Fruit fly (Drosophila melanogaster) whole organism, embryonic: ENCODE data around the gene CG8135.
A peak's percentile ranks its signal among the peaks of the same experiment; 100 is the strongest.

ENCODE experiments used
- Atf3 ChIP-seq: fragments of 200-800 bp; sonication (Bioruptor generic); optimal IDR thresholded peaks from 3 replicates; lab custom pipeline; 2016; ENCODE audit warnings: missing biosample characterization, missing genetic modification characterization
- CG10431 ChIP-seq: fragments of 200-800 bp; sonication (Bioruptor generic); optimal IDR thresholded peaks from 3 replicates; lab custom pipeline; 2018; ENCODE audit warnings: missing biosample characterization, mild to moderate bottlenecking, missing genetic modification characterization
- CG10654 ChIP-seq: fragments of 200-800 bp; sonication (Bioruptor generic); optimal IDR thresholded peaks from 2 replicates; lab custom pipeline; 2016; ENCODE audit warnings: missing biosample characterization, missing genetic modification characterization
- CG11456 ChIP-seq: fragments of 200-800 bp; sonication (Bioruptor generic); IDR thresholded peaks from 3 replicates; pipeline ENCODE4 v1.3.6; 2022; ENCODE audit warnings: missing biosample characterization, missing genetic modification characterization
- CG12071 ChIP-seq: fragments of 200-800 bp; sonication (Bioruptor generic); optimal IDR thresholded peaks from 3 replicates; lab custom pipeline; 2018; ENCODE audit warnings: missing biosample characterization, mild to moderate bottlenecking, missing genetic modification characterization
- CG12744 ChIP-seq: fragments of 200-800 bp; sonication (Bioruptor generic); optimal IDR thresholded peaks from 2 replicates; lab custom pipeline; 2016; ENCODE audit warnings: missing biosample characterization, missing genetic modification characterization
- CG14710 ChIP-seq: fragments of 200-800 bp; sonication (Bioruptor generic); optimal IDR thresholded peaks from 3 replicates; lab custom pipeline; 2019; ENCODE audit warnings: missing biosample characterization, mild to moderate bottlenecking, missing genetic modification characterization, moderate library complexity
- CG14860 ChIP-seq: fragments of 200-800 bp; sonication (Bioruptor generic); IDR thresholded peaks from 3 replicates; pipeline ENCODE4 v1.3.6; 2022; ENCODE audit warnings: missing biosample characterization, missing genetic modification characterization; ENCODE audit not compliant: partially characterized antibody
- CG15514 ChIP-seq: fragments of 200-800 bp; sonication (Bioruptor generic); optimal IDR thresholded peaks from 3 replicates; lab custom pipeline; 2017; ENCODE audit warnings: missing biosample characterization, missing genetic modification characterization, mild to moderate bottlenecking, moderate library complexity, missing genetic modification reagents
- CG18011 ChIP-seq: fragments of 200-800 bp; sonication (Bioruptor generic); optimal IDR thresholded peaks from 2 replicates; lab custom pipeline; 2017; ENCODE audit warnings: missing biosample characterization, missing genetic modification characterization, mild to moderate bottlenecking, moderate library complexity, missing genotype
- CG31388 ChIP-seq: fragments of 200-800 bp; sonication (Bioruptor generic); optimal IDR thresholded peaks from 2 replicates; lab custom pipeline; 2016; ENCODE audit warnings: missing biosample characterization, missing genetic modification characterization
- CG34376 ChIP-seq: fragments of 200-800 bp; sonication (Bioruptor generic); optimal IDR thresholded peaks from 2 replicates; lab custom pipeline; 2018; ENCODE audit warnings: missing biosample characterization, mild to moderate bottlenecking, missing genetic modification characterization
- CG6175 ChIP-seq: fragments of 200-800 bp; sonication (Bioruptor generic); IDR thresholded peaks from 3 replicates; pipeline ENCODE4 v1.3.6; 2022; ENCODE audit warnings: missing biosample characterization, missing genetic modification characterization
- CG6254 ChIP-seq: fragments of 200-800 bp; sonication (Bioruptor generic); optimal IDR thresholded peaks from 3 replicates; lab custom pipeline; 2017; ENCODE audit warnings: mild to moderate bottlenecking, missing biosample characterization, missing genetic modification reagents, missing genetic modification characterization
- CG6765 ChIP-seq: fragments of 200-800 bp; sonication (Bioruptor generic); optimal IDR thresholded peaks from 3 replicates; lab custom pipeline; 2017; ENCODE audit warnings: missing biosample characterization, mild to moderate bottlenecking, missing genetic modification characterization
- CG7556 ChIP-seq: fragments of 200-800 bp; sonication (Bioruptor generic); optimal IDR thresholded peaks from 2 replicates; lab custom pipeline; 2017; ENCODE audit warnings: missing biosample characterization, mild to moderate bottlenecking, missing genetic modification characterization
- CG7786 ChIP-seq: fragments of 200-800 bp; sonication (Bioruptor generic); optimal IDR thresholded peaks from 2 replicates; lab custom pipeline; 2016; ENCODE audit warnings: missing biosample characterization, missing genetic modification characterization
- CG8944 ChIP-seq: fragments of 200-800 bp; sonication (Bioruptor generic); optimal IDR thresholded peaks from 3 replicates; lab custom pipeline; 2016; ENCODE audit warnings: missing biosample characterization, missing genetic modification characterization
- Fer2 ChIP-seq: fragments of 200-800 bp; sonication (Bioruptor generic); optimal IDR thresholded peaks from 2 replicates; lab custom pipeline; 2018; ENCODE audit warnings: missing biosample characterization, mild to moderate bottlenecking, missing genetic modification characterization, moderate library complexity
- Lim3 ChIP-seq: fragments of 200-800 bp; sonication (Bioruptor generic); IDR thresholded peaks from 2 replicates; pipeline ENCODE4 v1.3.6; 2022; ENCODE audit warnings: missing biosample characterization, missing genetic modification characterization
- MBD-R2 ChIP-seq: fragments of 200-800 bp; sonication (Bioruptor generic); IDR thresholded peaks from 2 replicates; pipeline ENCODE4 v1.3.6; 2022; ENCODE audit warnings: missing biosample characterization, missing genetic modification characterization
- Nf-YB ChIP-seq: fragments of 200-800 bp; sonication (Bioruptor generic); optimal IDR thresholded peaks from 3 replicates; lab custom pipeline; 2019; ENCODE audit warnings: missing biosample characterization, mild to moderate bottlenecking, missing genetic modification characterization, moderate library complexity
- NfI ChIP-seq: fragments of 200-800 bp; sonication (Bioruptor generic); optimal IDR thresholded peaks from 3 replicates; lab custom pipeline; 2018; ENCODE audit warnings: missing biosample characterization, mild to moderate bottlenecking, missing genetic modification characterization, moderate library complexity
- TFAM ChIP-seq: fragments of 200-800 bp; sonication (Bioruptor generic); optimal IDR thresholded peaks from 2 replicates; lab custom pipeline; 2017; ENCODE audit warnings: missing biosample characterization, missing genetic modification characterization, inconsistent platforms
- chif ChIP-seq, 2 experiments: fragments of 200-800 bp; sonication (Bioruptor generic); optimal IDR thresholded peaks; 3 replicates each; lab custom pipeline; 2016; ENCODE audit warnings: missing biosample characterization in 2 of 2, missing genetic modification characterization in 2 of 2
- da ChIP-seq: fragments of 200-800 bp; sonication (Bioruptor generic); optimal IDR thresholded peaks from 2 replicates; lab custom pipeline; 2016; ENCODE audit warnings: missing biosample characterization, missing genetic modification characterization
- dati ChIP-seq: fragments of 200-800 bp; sonication (Bioruptor generic); IDR thresholded peaks from 2 replicates; pipeline ENCODE4 v1.3.6; 2022; ENCODE audit warnings: missing biosample characterization, missing genetic modification characterization
- disco-r ChIP-seq: fragments of 200-800 bp; sonication (Bioruptor generic); optimal IDR thresholded peaks from 2 replicates; lab custom pipeline; 2016; ENCODE audit warnings: missing biosample characterization, missing genetic modification characterization
- fd64A ChIP-seq: fragments of 200-800 bp; sonication (Bioruptor generic); optimal IDR thresholded peaks from 3 replicates; lab custom pipeline; 2018; ENCODE audit warnings: missing biosample characterization, mild to moderate bottlenecking, missing genetic modification characterization
- fd96Cb ChIP-seq: fragments of 200-800 bp; sonication (Bioruptor generic); optimal IDR thresholded peaks from 2 replicates; lab custom pipeline; 2018; ENCODE audit warnings: missing biosample characterization, mild to moderate bottlenecking, missing genetic modification characterization, moderate library complexity
- grn ChIP-seq: fragments of 200-800 bp; sonication (Bioruptor generic); optimal IDR thresholded peaks from 3 replicates; lab custom pipeline; 2017; ENCODE audit warnings: missing biosample characterization, missing genetic modification characterization
- ham ChIP-seq: fragments of 200-800 bp; sonication (Bioruptor generic); IDR thresholded peaks from 2 replicates; pipeline ENCODE4 v1.3.6; 2022; ENCODE audit warnings: missing biosample characterization, missing genetic modification characterization
- lola ChIP-seq, 3 experiments: fragments of >200 bp in 2 of 3; fragments of 200-800 bp in 1 of 3; sonication (Bioruptor generic) in 1 of 3; optimal IDR thresholded peaks; 2 replicates each; lab custom pipeline; 2017 to 2019; ENCODE audit warnings: missing biosample characterization in 3 of 3, missing genetic modification characterization in 3 of 3, mild to moderate bottlenecking in 1 of 3, moderate library complexity in 1 of 3
- mld ChIP-seq: fragments of 200-800 bp; sonication (Bioruptor generic); IDR thresholded peaks from 3 replicates; pipeline ENCODE4 v1.3.6; 2022; ENCODE audit warnings: missing biosample characterization, missing genetic modification characterization; ENCODE audit not compliant: partially characterized antibody
- pfk ChIP-seq: fragments of 200-800 bp; sonication (Bioruptor generic); optimal IDR thresholded peaks from 2 replicates; lab custom pipeline; 2018; ENCODE audit warnings: missing biosample characterization, mild to moderate bottlenecking, missing genetic modification characterization, moderate library complexity
- pros ChIP-seq: fragments of 200-800 bp; sonication (Bioruptor generic); optimal IDR thresholded peaks from 3 replicates; lab custom pipeline; 2019; ENCODE audit warnings: missing biosample characterization, mild to moderate bottlenecking, missing genetic modification characterization, moderate library complexity
- pum ChIP-seq: fragments of 200-800 bp; sonication (Bioruptor generic); optimal IDR thresholded peaks from 2 replicates; lab custom pipeline; 2016; ENCODE audit warnings: missing biosample characterization, missing genetic modification characterization
- pzg ChIP-seq: fragments of 200-800 bp; sonication (Bioruptor generic); optimal IDR thresholded peaks from 3 replicates; lab custom pipeline; 2018; ENCODE audit warnings: missing biosample characterization, mild to moderate bottlenecking, missing genetic modification characterization, moderate library complexity
- sim ChIP-seq: fragments of 200-800 bp; sonication (Bioruptor generic); IDR thresholded peaks from 2 replicates; pipeline ENCODE4 v1.3.6; 2022; ENCODE audit warnings: missing biosample characterization, missing genetic modification characterization
- sima ChIP-seq: fragments of 200-800 bp; sonication (Bioruptor generic); optimal IDR thresholded peaks from 2 replicates; lab custom pipeline; 2016; ENCODE audit warnings: missing biosample characterization, missing genetic modification characterization
- sna ChIP-seq: fragments of 200-800 bp; sonication (Bioruptor generic); IDR thresholded peaks from 2 replicates; pipeline ENCODE4 v1.3.6; 2022; ENCODE audit warnings: missing biosample characterization, missing genetic modification characterization; ENCODE audit not compliant: partially characterized antibody
- stc ChIP-seq: fragments of 200-800 bp; sonication (Bioruptor generic); IDR thresholded peaks from 2 replicates; pipeline ENCODE4 v1.3.6; 2022; ENCODE audit warnings: missing biosample characterization, missing genetic modification characterization
- tna ChIP-seq: fragments of 200-800 bp; sonication (Bioruptor generic); IDR thresholded peaks from 2 replicates; pipeline ENCODE4 v1.3.6; 2022; ENCODE audit warnings: missing biosample characterization, missing genetic modification characterization; ENCODE audit not compliant: partially characterized antibody
- toy ChIP-seq: fragments of 200-800 bp; sonication (Bioruptor generic); IDR thresholded peaks from 2 replicates; pipeline ENCODE4 v1.3.6; 2022; ENCODE audit warnings: missing biosample characterization, missing genetic modification characterization
- trh ChIP-seq: fragments of 200-800 bp; sonication (Bioruptor generic); optimal IDR thresholded peaks from 2 replicates; lab custom pipeline; 2016; ENCODE audit warnings: missing biosample characterization, missing genetic modification characterization
- tup ChIP-seq: fragments of 200-800 bp; sonication (Bioruptor generic); optimal IDR thresholded peaks from 2 replicates; lab custom pipeline; 2016; ENCODE audit warnings: missing biosample characterization, mild to moderate bottlenecking, missing genetic modification characterization, moderate library complexity
- wdn ChIP-seq: fragments of 200-800 bp; sonication (Bioruptor generic); IDR thresholded peaks from 2 replicates; pipeline ENCODE4 v1.3.6; 2022; ENCODE audit warnings: missing biosample characterization, missing genetic modification characterization

Gene CG8135

DNA sequence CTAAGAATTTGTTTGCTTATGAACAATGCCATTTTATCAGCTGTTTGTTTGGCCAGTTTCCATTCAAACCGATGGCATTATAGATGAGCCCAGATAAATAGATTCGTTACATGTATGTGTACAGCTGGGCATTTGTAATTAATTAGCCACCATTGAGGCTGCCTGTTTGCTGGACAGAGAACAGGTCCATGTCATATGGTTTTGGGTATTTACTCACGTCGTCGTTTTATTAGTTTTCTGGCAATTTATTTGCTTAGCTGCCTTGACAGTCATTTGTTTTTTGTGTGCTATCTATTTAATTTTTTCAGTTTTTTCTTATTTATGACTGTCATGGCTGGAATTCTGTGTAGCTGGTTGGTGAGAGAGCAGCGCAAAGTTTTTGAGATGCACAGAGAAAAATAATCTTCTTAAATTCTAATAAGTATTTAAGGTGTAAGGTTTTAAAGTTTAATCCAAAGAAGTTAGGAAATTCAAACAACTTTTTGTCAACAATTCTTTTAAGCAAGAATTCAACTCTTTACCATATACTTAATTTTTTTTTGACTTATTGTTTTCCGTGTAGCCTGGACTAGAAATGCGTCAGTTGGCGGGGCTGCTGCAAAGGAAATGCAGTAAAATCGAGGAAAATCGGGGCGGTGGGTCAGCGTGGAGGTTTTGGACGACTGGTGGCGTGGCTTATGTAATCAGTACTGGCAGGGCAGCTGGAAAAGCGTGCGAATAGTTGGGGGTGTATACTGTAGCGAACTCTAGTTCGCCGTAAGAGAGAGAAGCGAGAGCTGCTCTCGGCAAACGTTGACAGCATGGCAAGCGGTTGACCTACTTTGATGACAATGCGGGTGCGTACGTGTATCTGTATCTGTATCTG, 30.6 kb downstream of the CG8135 start (continued):
- TF ChIP-seq da (GFP tag; lab: Kevin White, UChicago) (peak; percentile 8), CG15514 (peak; percentile 80), Lim3 (GFP tag; lab: Robert Waterston, UW) (peak; percentile 59; the same call in 1 of the 2 replicates), tup (GFP tag; lab: Kevin White, UChicago) (peak; percentile 60), ham (GFP tag; lab: Robert Waterston, UW) (0 out of 2 replicates have a peak, but pooled peaks have one; percentile 10), CG14860 (GFP tag; lab: Robert Waterston, UW) (no peak), CG7556 (peak; percentile 90), CG18011 (GFP tag; lab: Kevin White, UChicago) (peak; percentile 52), dati (peak; percentile 71; the same call in 1 of the 2 replicates), CG8944 (peak; percentile 67), pros (GFP tag; lab: Kevin White, UChicago) (no peak), sima (GFP tag; lab: Kevin White, UChicago) (peak; percentile 75), MBD-R2 (peak; percentile 54; the same call in 1 of the 2 replicates), CG6765 (peak; percentile 88), toy (GFP tag; lab: Robert Waterston, UW) (0 out of 2 replicates have a peak, but pooled peaks have one; percentile 62), sim (peak; percentile 57; the same call in 1 of the 2 replicates), mld (GFP tag; lab: Robert Waterston, UW) (no peak), pum (GFP tag; lab: Kevin White, UChicago) (peak; percentile 76), CG10654 (GFP tag; lab: Kevin White, UChicago) (peak; percentile 77), stc (peak; percentile 80), NfI (peak; percentile 84), grn (GFP tag; lab: Kevin White, UChicago) (peak; percentile 35), fd96Cb (tag; lab: Kevin White, UChicago) (peak; percentile 87), CG10431 (GFP tag; lab: Kevin White, UChicago) (peak; percentile 8), trh (GFP tag; lab: Kevin White, UChicago) (peak; percentile 72), Nf-YB (GFP tag; lab: Kevin White, UChicago) (peak; percentile 64), sna (GFP tag; lab: Robert Waterston, UW) (no peak), Fer2 (tag; lab: Kevin White, UChicago) (peak; percentile 80), CG34376 (GFP tag; lab: Kevin White, UChicago) (peak; percentile 56), CG11456 (GFP tag; lab: Robert Waterston, UW) (peak; percentile 82), CG6254 (GFP tag; lab: Kevin White, UChicago) (peak; percentile 70), tna (GFP tag; lab: Robert Waterston, UW) (no peak), chif (GFP tag; optimal IDR thresholded peaks at IDR 0.05; lab: Kevin White, UChicago) (peak; percentile 78 to 80), TFAM (GFP tag; lab: Kevin White, UChicago) (no peak), Atf3 (peak; percentile 79), CG12744 (GFP tag; lab: Kevin White, UChicago) (peak; percentile 72), pfk (GFP tag; lab: Kevin White, UChicago) (no peak), CG6175 (GFP tag; lab: Robert Waterston, UW) (peak; percentile 70), CG12071 (GFP tag; lab: Kevin White, UChicago) (peak; percentile 61), CG14710 (tag; lab: Kevin White, UChicago) (peak; percentile 67), pzg (GFP tag; lab: Kevin White, UChicago) (no peak), wdn (GFP tag; lab: Robert Waterston, UW) (peak; percentile 75), disco-r (GFP tag; lab: Kevin White, UChicago) (peak; percentile 56), CG31388 (GFP tag; lab: Kevin White, UChicago) (peak; percentile 44), CG7786 (peak; percentile 68), fd64A (GFP tag; lab: Kevin White, UChicago) (no peak), lola (GFP tag; optimal IDR thresholded peaks at IDR 0.05; lab: Kevin White, UChicago) (peak in 1 of 3 experiments; percentile 52)
